Worm (Caenorhabditis elegans) whole organism, late embryonic: Measurements from ENCODE around the gene nap-1.

Experiments used
- K02D7.2 ChIP-seq: sonication (generic microtip); optimal IDR thresholded peaks from 2 replicates; lab custom pipeline; 2017; ENCODE audit warnings: mild to moderate bottlenecking, missing genetic modification characterization, missing compliant biosample characterization
- T23F11.4 ChIP-seq: fragments of 200-800 bp; sonication (Bioruptor generic); optimal IDR thresholded peaks from 2 replicates; lab custom pipeline; 2018; ENCODE audit warnings: mild to moderate bottlenecking, missing genetic modification characterization, missing compliant biosample characterization
- ama-1 ChIP-seq: fragments of 150-350 bp; optimal IDR thresholded peaks from 2 replicates; lab custom pipeline; 2014
- ceh-14 ChIP-seq: sonication (generic microtip); optimal IDR thresholded peaks from 2 replicates; lab custom pipeline; 2016; ENCODE audit warnings: missing genotype, missing genetic modification characterization, missing compliant biosample characterization
- ceh-18 ChIP-seq: sonication (generic microtip); optimal IDR thresholded peaks from 2 replicates; lab custom pipeline; 2016; ENCODE audit warnings: missing genetic modification characterization, missing compliant biosample characterization
- ceh-2 ChIP-seq: sonication (generic microtip); optimal IDR thresholded peaks from 2 replicates; lab custom pipeline; 2016; ENCODE audit warnings: missing genotype, missing genetic modification characterization, missing compliant biosample characterization
- ceh-22 ChIP-seq: sonication (generic microtip); optimal IDR thresholded peaks from 2 replicates; lab custom pipeline; 2017; ENCODE audit warnings: missing biosample characterization, missing genetic modification characterization
- ceh-30 ChIP-seq: fragments of 150-350 bp; optimal IDR thresholded peaks from 2 replicates; lab custom pipeline; 2014; ENCODE audit warnings: missing biosample characterization, missing genetic modification characterization
- ceh-34 ChIP-seq: sonication (generic microtip); optimal IDR thresholded peaks from 2 replicates; lab custom pipeline; 2016; ENCODE audit warnings: mild to moderate bottlenecking, missing genetic modification characterization, missing compliant biosample characterization
- ceh-48 ChIP-seq: sonication (generic microtip); optimal IDR thresholded peaks from 2 replicates; lab custom pipeline; 2016; ENCODE audit warnings: missing genetic modification characterization, inconsistent platforms, missing compliant biosample characterization
- ceh-9 ChIP-seq: sonication (generic microtip); optimal IDR thresholded peaks from 2 replicates; lab custom pipeline; 2016; ENCODE audit warnings: mild to moderate bottlenecking, missing genetic modification characterization, inconsistent platforms, missing compliant biosample characterization
- che-1 ChIP-seq: sonication (generic microtip); optimal IDR thresholded peaks from 2 replicates; lab custom pipeline; 2016; ENCODE audit warnings: mild to moderate bottlenecking, missing genetic modification characterization, missing compliant biosample characterization
- dmd-4 ChIP-seq: sonication (generic microtip); optimal IDR thresholded peaks from 2 replicates; lab custom pipeline; 2016; ENCODE audit warnings: borderline replicate concordance, missing genetic modification characterization, missing compliant biosample characterization
- elt-2 ChIP-seq: sonication (generic microtip); optimal IDR thresholded peaks from 2 replicates; lab custom pipeline; 2016; ENCODE audit warnings: missing genetic modification reagents, missing genetic modification characterization, missing compliant biosample characterization
- elt-4 ChIP-seq: sonication (generic microtip); optimal IDR thresholded peaks from 2 replicates; lab custom pipeline; 2016; ENCODE audit warnings: missing genetic modification characterization, missing compliant biosample characterization
- ets-4 ChIP-seq: sonication (generic microtip); optimal IDR thresholded peaks from 2 replicates; lab custom pipeline; 2016; ENCODE audit warnings: missing genetic modification characterization, missing compliant biosample characterization
- fax-1 ChIP-seq: sonication (generic microtip); optimal IDR thresholded peaks from 2 replicates; lab custom pipeline; 2016; ENCODE audit warnings: missing genotype, missing genetic modification characterization, missing compliant biosample characterization
- fkh-6 ChIP-seq: sonication (generic microtip); optimal IDR thresholded peaks from 2 replicates; lab custom pipeline; 2016; ENCODE audit warnings: missing genetic modification characterization, missing compliant biosample characterization
- hlh-6 ChIP-seq: sonication (generic microtip); optimal IDR thresholded peaks from 2 replicates; lab custom pipeline; 2016; ENCODE audit warnings: missing genotype, missing genetic modification characterization, missing compliant biosample characterization
- mec-3 ChIP-seq: sonication (generic microtip); optimal IDR thresholded peaks from 2 replicates; lab custom pipeline; 2016; ENCODE audit warnings: borderline replicate concordance, missing genetic modification characterization, missing compliant biosample characterization
- nhr-232 ChIP-seq: sonication (generic microtip); optimal IDR thresholded peaks from 2 replicates; lab custom pipeline; 2016; ENCODE audit warnings: missing genetic modification characterization, missing compliant biosample characterization
- npax-4 ChIP-seq: sonication (generic microtip); optimal IDR thresholded peaks from 2 replicates; lab custom pipeline; 2016; ENCODE audit warnings: missing genetic modification characterization, missing compliant biosample characterization
- pag-3 ChIP-seq: sonication (generic microtip); optimal IDR thresholded peaks from 2 replicates; lab custom pipeline; 2016; ENCODE audit warnings: missing compliant biosample characterization, missing genetic modification characterization, borderline replicate concordance
- pat-9 ChIP-seq: fragments of 200-800 bp; sonication (Bioruptor generic); optimal IDR thresholded peaks from 2 replicates; lab custom pipeline; 2018; ENCODE audit warnings: mild to moderate bottlenecking, missing genetic modification characterization, moderate library complexity, missing compliant biosample characterization
- pax-1 ChIP-seq: fragments of 150-350 bp; optimal IDR thresholded peaks from 2 replicates; lab custom pipeline; 2014; ENCODE audit warnings: missing biosample characterization, missing genetic modification characterization
- pha-2 ChIP-seq: sonication (generic microtip); optimal IDR thresholded peaks from 2 replicates; lab custom pipeline; 2017; ENCODE audit warnings: mild to moderate bottlenecking, missing genetic modification characterization, missing compliant biosample characterization
- pha-4 ChIP-seq: fragments of 150-350 bp; optimal IDR thresholded peaks from 2 replicates; lab custom pipeline; 2018; ENCODE audit warnings: missing biosample characterization, missing genetic modification reagents, missing genetic modification characterization
- pros-1 ChIP-seq: fragments of 150-350 bp; optimal IDR thresholded peaks from 2 replicates; lab custom pipeline; 2014; ENCODE audit warnings: missing biosample characterization, missing genetic modification reagents, missing genetic modification characterization
- ref-2 ChIP-seq: sonication (generic microtip); optimal IDR thresholded peaks from 2 replicates; lab custom pipeline; 2016; ENCODE audit warnings: missing genetic modification characterization, missing compliant biosample characterization
- rnt-1 ChIP-seq: sonication (generic microtip); optimal IDR thresholded peaks from 2 replicates; lab custom pipeline; 2016; ENCODE audit warnings: missing genetic modification characterization, missing compliant biosample characterization
- sdc-2 ChIP-seq: sonication (generic microtip); optimal IDR thresholded peaks from 2 replicates; lab custom pipeline; 2016; ENCODE audit warnings: missing genotype, missing genetic modification characterization, missing compliant biosample characterization
- sox-2 ChIP-seq: fragments of 200-800 bp; sonication (Bioruptor generic); IDR thresholded peaks from 2 replicates; pipeline ENCODE4 v1.3.6; 2022; ENCODE audit warnings: missing genetic modification reagents, missing genetic modification characterization, missing compliant biosample characterization
- syd-9 ChIP-seq: sonication (generic microtip); optimal IDR thresholded peaks from 2 replicates; lab custom pipeline; 2016; ENCODE audit warnings: mild to moderate bottlenecking, missing genetic modification characterization, moderate library complexity, missing compliant biosample characterization
- tbx-7 ChIP-seq: sonication (generic microtip); optimal IDR thresholded peaks from 2 replicates; lab custom pipeline; 2016; ENCODE audit warnings: missing genotype, missing genetic modification characterization, missing compliant biosample characterization
- ttx-3 ChIP-seq: sonication (generic microtip); optimal IDR thresholded peaks from 2 replicates; lab custom pipeline; 2016; ENCODE audit warnings: missing genetic modification reagents, missing genetic modification characterization, missing compliant biosample characterization
- unc-42 ChIP-seq: sonication (generic microtip); optimal IDR thresholded peaks from 2 replicates; lab custom pipeline; 2016; ENCODE audit warnings: missing genotype, missing genetic modification characterization, missing compliant biosample characterization
- zip-5 ChIP-seq: sonication (generic microtip); optimal IDR thresholded peaks from 2 replicates; lab custom pipeline; 2016; ENCODE audit warnings: missing genetic modification characterization, missing compliant biosample characterization

nap-1 gene

DNA sequence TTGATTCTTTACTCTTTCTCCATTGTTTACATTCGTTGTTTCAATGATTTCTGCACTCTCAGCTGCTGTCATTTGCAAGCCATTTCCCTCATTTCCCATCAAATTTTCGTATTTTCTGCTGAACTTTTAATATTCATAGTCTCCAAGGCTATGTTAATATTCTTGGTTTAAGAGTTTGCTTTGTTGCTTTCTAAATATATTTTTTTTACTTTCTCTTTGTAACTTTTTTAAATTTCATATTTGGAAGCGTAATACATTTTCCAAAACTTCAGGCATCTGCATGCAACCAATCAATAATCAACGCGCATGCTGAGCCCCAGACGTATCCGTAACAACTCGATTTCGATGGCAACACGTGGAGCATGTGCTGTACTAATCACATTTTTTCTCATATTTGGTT, 18.3 kb downstream of the nap-1 start, which contains the start of gene sqv-1:
Gene sqv-1, plus strand, starts transcription at position 301 of the 400 bp plus-strand sequence.
- TF ChIP-seq dmd-4: no peak
- TF ChIP-seq pros-1 (tag; lab: Kevin White, UChicago): no peak
- TF ChIP-seq ref-2 (tag; lab: Kevin White, UChicago): no peak
- TF ChIP-seq tbx-7 (tag; lab: Kevin White, UChicago): no peak
- no peak for TF ChIP-seq sdc-2 (tag; lab: Kevin White, UChicago)
- TF ChIP-seq hlh-6 (tag; lab: Kevin White, UChicago): no peak
- no peak for TF ChIP-seq ceh-18 (tag; lab: Kevin White, UChicago)
- TF ChIP-seq pax-1 (tag; lab: Kevin White, UChicago): no peak
- TF ChIP-seq syd-9: no peak
- no peak for TF ChIP-seq ceh-34 (tag; lab: Kevin White, UChicago)
- no peak for TF ChIP-seq pat-9 (tag; lab: Kevin White, UChicago)
- TF ChIP-seq ceh-48: no peak

DNA sequence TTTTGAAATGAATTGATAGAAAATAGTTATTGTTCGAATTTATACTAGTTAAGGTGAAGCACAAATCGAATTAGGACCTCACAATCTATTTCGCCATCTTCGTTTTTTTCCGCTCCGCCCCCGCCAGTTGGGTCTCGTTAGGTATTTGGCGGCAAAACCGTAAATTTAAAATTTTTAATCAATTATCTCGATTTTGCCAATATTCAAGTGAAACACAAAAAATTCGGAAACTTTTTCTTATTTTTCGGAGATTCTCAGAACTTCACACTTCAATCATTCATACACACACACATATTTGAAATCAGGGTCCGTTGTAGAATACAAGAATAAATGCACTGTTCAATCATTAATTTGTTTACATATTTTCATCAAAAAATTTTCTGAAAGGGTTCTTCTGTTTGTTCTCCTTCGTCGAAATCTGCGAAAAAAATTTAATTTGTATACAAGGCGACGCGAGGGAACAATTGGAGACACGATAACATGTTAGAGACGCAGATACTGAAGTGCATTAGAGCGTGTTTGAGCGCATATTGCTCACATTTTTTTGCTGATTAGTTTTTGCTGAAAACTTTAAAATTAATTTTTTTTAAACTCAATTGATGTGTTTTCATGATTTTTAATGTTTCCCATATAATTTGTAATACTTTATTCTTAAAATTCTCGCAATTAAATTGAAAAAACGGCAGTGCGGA, 19.3 kb downstream of the nap-1 start, which contains the start of gene D2096.5:
Gene D2096.5, minus strand, starts transcription at position 51 of the 692 bp plus-strand sequence.
- TF ChIP-seq unc-42 (tag; lab: Kevin White, UChicago) (peak; percentile 88), ceh-22 (tag; lab: Kevin White, UChicago) (no peak), hlh-6 (tag; lab: Kevin White, UChicago) (no peak), sox-2 (peak; percentile 27; the same call in 1 of the 2 replicates), npax-4 (tag; lab: Kevin White, UChicago) (no peak), ceh-14 (peak; percentile 61), ets-4 (tag; lab: Kevin White, UChicago) (no peak), pha-4 (no peak), K02D7.2 (tag; lab: Kevin White, UChicago) (no peak)
- TF ChIP-seq, all 69 proteins: peak for 3

DNA sequence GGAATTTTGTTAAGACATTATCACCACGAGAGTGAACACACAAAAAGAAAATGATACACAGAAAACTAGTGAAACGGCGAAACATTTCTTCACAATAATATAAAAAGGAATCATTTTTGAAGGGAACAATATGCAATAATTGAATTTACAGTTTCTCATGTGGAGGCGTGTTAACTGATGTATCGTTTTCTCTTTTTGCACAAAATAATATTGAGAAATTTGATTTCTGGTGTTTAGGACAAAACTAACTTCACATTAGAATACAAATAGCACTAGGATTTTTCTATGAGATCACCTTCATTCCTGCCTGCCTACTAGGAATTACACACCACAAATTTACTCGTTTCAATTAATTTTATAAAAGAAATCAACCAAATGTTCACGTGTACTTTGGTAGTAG, 20.6 kb downstream of the nap-1 start, which contains the start of gene D2096.13:
Gene D2096.13, minus strand, starts transcription at position 101 of the 400 bp plus-strand sequence.
- TF ChIP-seq fax-1 (tag; lab: Kevin White, UChicago): no peak
- TF ChIP-seq pag-3 (tag; lab: Kevin White, UChicago): no peak
- TF ChIP-seq npax-4 (tag; lab: Kevin White, UChicago): no peak
- no peak for TF ChIP-seq elt-2
- TF ChIP-seq pha-2 (tag; lab: Kevin White, UChicago): no peak
- TF ChIP-seq che-1 (tag; lab: Kevin White, UChicago): no peak
- no peak for TF ChIP-seq pat-9 (tag; lab: Kevin White, UChicago)
- TF ChIP-seq ceh-2 (tag; lab: Kevin White, UChicago): no peak
- TF ChIP-seq ceh-9 (tag; lab: Kevin White, UChicago): no peak
- TF ChIP-seq T23F11.4 (GFP tag; lab: Kevin White, UChicago): no peak
- TF ChIP-seq ceh-18 (tag; lab: Kevin White, UChicago): no peak
- no peak for TF ChIP-seq nhr-232 (tag; lab: Kevin White, UChicago)
- no peak for TF ChIP-seq sdc-2 (tag; lab: Kevin White, UChicago)
- TF ChIP-seq ceh-14: no peak
- no peak for TF ChIP-seq pros-1 (tag; lab: Kevin White, UChicago)
- TF ChIP-seq zip-5 (tag; lab: Kevin White, UChicago): no peak

DNA sequence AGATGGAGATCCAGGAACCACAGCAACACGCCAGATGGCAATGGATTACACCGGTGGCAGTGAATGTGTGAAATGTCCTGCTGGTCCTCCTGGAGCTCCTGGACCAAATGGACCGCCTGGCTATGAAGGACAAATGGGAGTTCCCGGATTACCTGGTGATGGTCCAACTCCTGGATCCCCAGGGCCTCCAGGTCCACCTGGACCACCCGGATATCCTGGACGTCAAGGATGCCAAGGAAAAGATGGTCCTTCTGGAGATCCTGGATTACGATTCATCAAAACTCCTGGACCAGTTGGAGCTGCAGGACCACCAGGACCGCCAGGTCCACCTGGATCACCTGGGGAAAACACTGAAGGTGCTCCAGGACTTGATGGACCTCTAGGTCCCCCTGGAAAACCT, 21.8 kb downstream of the nap-1 start:
- TF ChIP-seq elt-4 (tag; lab: Kevin White, UChicago): peak; percentile 64
- TF ChIP-seq ceh-30 (tag; lab: Kevin White, UChicago): no peak
- TF ChIP-seq, all 69 proteins: peak for 1

DNA sequence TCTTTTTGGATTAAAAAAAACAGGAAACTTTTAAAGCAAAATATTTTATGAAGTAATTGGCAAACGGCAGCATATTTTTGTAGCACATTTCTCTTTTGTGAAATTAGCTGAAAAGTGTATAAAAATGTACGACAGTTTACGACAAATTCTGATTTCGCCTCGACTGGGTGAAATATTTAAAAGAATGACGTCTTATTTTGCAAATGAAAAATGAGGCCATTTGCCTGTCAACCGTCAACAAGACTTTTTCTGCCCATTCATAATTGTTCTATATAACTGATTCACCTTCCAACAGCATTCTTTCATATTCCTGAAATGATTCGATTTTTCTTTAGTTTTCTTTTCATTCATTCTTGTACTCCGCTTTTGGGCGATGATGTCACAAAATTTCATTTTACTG, 23.5 kb downstream of the nap-1 start, which contains the start of the genes F17E9.2 and col-116:
Gene F17E9.2, plus strand, starts transcription at position 301 of the 400 bp plus-strand sequence.
Gene col-116, plus strand, starts transcription at position 315 of the 400 bp plus-strand sequence.
- TF ChIP-seq pha-4 (no peak), sox-2 (no peak), elt-4 (tag; lab: Kevin White, UChicago) (no peak), ceh-9 (tag; lab: Kevin White, UChicago) (no peak), mec-3 (tag; lab: Kevin White, UChicago) (no peak), ttx-3 (tag; lab: Kevin White, UChicago) (no peak), ama-1 (lab: Kevin White, UChicago) (no peak), K02D7.2 (tag; lab: Kevin White, UChicago) (no peak), ceh-22 (tag; lab: Kevin White, UChicago) (no peak), pag-3 (tag; lab: Kevin White, UChicago) (no peak), fkh-6 (no peak), rnt-1 (tag; lab: Kevin White, UChicago) (no peak)
